Fruit fly (Drosophila melanogaster) whole organism, embryonic: ENCODE data around the gene CG5056.

Source experiments
- Antp ChIP-seq: fragments of 200-800 bp; sonication (Bioruptor generic); optimal IDR thresholded peaks from 3 replicates; lab custom pipeline; 2016; ENCODE audit warnings: missing biosample characterization, missing genetic modification characterization
- CG10321 ChIP-seq: fragments of 200-800 bp; sonication (Bioruptor generic); IDR thresholded peaks from 2 replicates; pipeline ENCODE4 v1.3.6; 2022; ENCODE audit warnings: missing biosample characterization, missing genetic modification characterization
- CG10431 ChIP-seq: fragments of 200-800 bp; sonication (Bioruptor generic); optimal IDR thresholded peaks from 3 replicates; lab custom pipeline; 2018; ENCODE audit warnings: missing biosample characterization, mild to moderate bottlenecking, missing genetic modification characterization
- CG10462 ChIP-seq: fragments of 200-800 bp; sonication (Bioruptor generic); optimal IDR thresholded peaks from 2 replicates; lab custom pipeline; 2016; ENCODE audit warnings: missing biosample characterization, missing genetic modification characterization
- CG11093 ChIP-seq: fragments of 200-800 bp; sonication (Bioruptor generic); IDR thresholded peaks from 3 replicates; pipeline ENCODE4 v1.3.6; 2022; ENCODE audit warnings: missing biosample characterization, missing genetic modification characterization
- CG11695 ChIP-seq: fragments of 200-800 bp; sonication (Bioruptor generic); IDR thresholded peaks from 3 replicates; pipeline ENCODE4 v1.3.6; 2022; ENCODE audit warnings: missing biosample characterization, missing genetic modification characterization
- CG12155 ChIP-seq: fragments of 200-800 bp; sonication (Bioruptor generic); optimal IDR thresholded peaks from 3 replicates; lab custom pipeline; 2016; ENCODE audit warnings: missing biosample characterization, missing genetic modification characterization
- CG13775 ChIP-seq: fragments of 200-800 bp; sonication (Bioruptor generic); optimal IDR thresholded peaks from 3 replicates; lab custom pipeline; 2017; ENCODE audit warnings: missing biosample characterization, mild to moderate bottlenecking, missing genetic modification characterization
- CG15011 ChIP-seq: fragments of 200-800 bp; sonication (Bioruptor generic); optimal IDR thresholded peaks from 3 replicates; lab custom pipeline; 2018; ENCODE audit warnings: missing biosample characterization, mild to moderate bottlenecking, missing genetic modification characterization
- CG16815 ChIP-seq: fragments of 200-800 bp; sonication (Bioruptor generic); optimal IDR thresholded peaks from 3 replicates; lab custom pipeline; 2017; ENCODE audit warnings: missing biosample characterization, mild to moderate bottlenecking, missing genetic modification characterization
- CG17612 ChIP-seq: fragments of 200-800 bp; sonication (Bioruptor generic); IDR thresholded peaks from 2 replicates; pipeline ENCODE4 v1.3.6; 2022; ENCODE audit warnings: missing biosample characterization, missing genetic modification characterization
- CG17802 ChIP-seq: fragments of 200-800 bp; sonication (Bioruptor generic); optimal IDR thresholded peaks from 2 replicates; lab custom pipeline; 2018; ENCODE audit warnings: missing biosample characterization, mild to moderate bottlenecking, missing genetic modification characterization, moderate library complexity
- CG17829 ChIP-seq: fragments of 200-800 bp; optimal IDR thresholded peaks from 2 replicates; lab custom pipeline; 2019; ENCODE audit warnings: missing biosample characterization, mild to moderate bottlenecking, missing genetic modification characterization, moderate library complexity
- CG18764 ChIP-seq: fragments of 200-800 bp; sonication (Bioruptor generic); optimal IDR thresholded peaks from 3 replicates; lab custom pipeline; 2016; ENCODE audit warnings: missing biosample characterization, missing genetic modification characterization
- CG2875 ChIP-seq: fragments of 200-800 bp; sonication (Bioruptor generic); optimal IDR thresholded peaks from 2 replicates; lab custom pipeline; 2017; ENCODE audit warnings: missing biosample characterization, mild to moderate bottlenecking, missing genetic modification characterization, missing genetic modification reagents
- CG31224 ChIP-seq: fragments of 200-800 bp; sonication (Bioruptor generic); IDR thresholded peaks from 2 replicates; pipeline ENCODE4 v1.3.6; 2022; ENCODE audit warnings: missing biosample characterization, missing genetic modification characterization
- CG31388 ChIP-seq: fragments of 200-800 bp; sonication (Bioruptor generic); optimal IDR thresholded peaks from 2 replicates; lab custom pipeline; 2016; ENCODE audit warnings: missing biosample characterization, missing genetic modification characterization
- CG4424 ChIP-seq: fragments of 200-800 bp; sonication (Bioruptor generic); optimal IDR thresholded peaks from 3 replicates; lab custom pipeline; 2016; ENCODE audit warnings: missing biosample characterization, missing genetic modification characterization
- CG5245 ChIP-seq: fragments of 200-800 bp; sonication (Bioruptor generic); optimal IDR thresholded peaks from 3 replicates; lab custom pipeline; 2016; ENCODE audit warnings: missing biosample characterization, missing genetic modification characterization
- CG6175 ChIP-seq: fragments of 200-800 bp; sonication (Bioruptor generic); IDR thresholded peaks from 3 replicates; pipeline ENCODE4 v1.3.6; 2022; ENCODE audit warnings: missing biosample characterization, missing genetic modification characterization
- CG7745 ChIP-seq: fragments of 200-800 bp; sonication (Bioruptor generic); optimal IDR thresholded peaks from 2 replicates; lab custom pipeline; 2018; ENCODE audit warnings: missing biosample characterization, mild to moderate bottlenecking, missing genetic modification characterization, moderate library complexity
- CG8388 ChIP-seq: fragments of 200-800 bp; sonication (Bioruptor generic); optimal IDR thresholded peaks from 2 replicates; lab custom pipeline; 2019; ENCODE audit warnings: missing biosample characterization, mild to moderate bottlenecking, missing genetic modification characterization, moderate library complexity
- CG9876 ChIP-seq: fragments of 200-800 bp; sonication (Bioruptor generic); optimal IDR thresholded peaks from 2 replicates; lab custom pipeline; 2016; ENCODE audit warnings: missing biosample characterization, missing genetic modification characterization
- Dek ChIP-seq: fragments of 200-800 bp; sonication (Bioruptor generic); optimal IDR thresholded peaks from 3 replicates; lab custom pipeline; 2019; ENCODE audit warnings: missing biosample characterization, mild to moderate bottlenecking, missing genetic modification characterization, moderate library complexity
- E2f1 ChIP-seq: fragments of 200-800 bp; sonication (Bioruptor generic); IDR thresholded peaks from 2 replicates; pipeline ENCODE4 v1.3.6; 2022; ENCODE audit warnings: missing biosample characterization, missing genetic modification characterization
- GATAe ChIP-seq: fragments of 200-800 bp; sonication (Bioruptor generic); conservative IDR thresholded peaks from 2 replicates; pipeline ENCODE4 v1.3.6; 2022; ENCODE audit warnings: missing biosample characterization, missing genetic modification characterization
- H15 ChIP-seq: fragments of 200-800 bp; sonication (Bioruptor generic); IDR thresholded peaks from 3 replicates; pipeline ENCODE4 v1.3.6; 2022; ENCODE audit warnings: missing biosample characterization, missing genetic modification characterization
- Hmr ChIP-seq: fragments of 200-800 bp; sonication (Bioruptor generic); optimal IDR thresholded peaks from 3 replicates; lab custom pipeline; 2017; ENCODE audit warnings: mild to moderate bottlenecking, missing biosample characterization, missing genetic modification reagents, missing genetic modification characterization
- Lim3 ChIP-seq: fragments of 200-800 bp; sonication (Bioruptor generic); IDR thresholded peaks from 2 replicates; pipeline ENCODE4 v1.3.6; 2022; ENCODE audit warnings: missing biosample characterization, missing genetic modification characterization
- MBD-R2 ChIP-seq: fragments of 200-800 bp; sonication (Bioruptor generic); IDR thresholded peaks from 2 replicates; pipeline ENCODE4 v1.3.6; 2022; ENCODE audit warnings: missing biosample characterization, missing genetic modification characterization
- NK7.1 ChIP-seq: fragments of 200-800 bp; sonication (Bioruptor generic); optimal IDR thresholded peaks from 3 replicates; lab custom pipeline; 2016; ENCODE audit warnings: missing biosample characterization, missing genetic modification characterization
- Scr ChIP-seq: fragments of 200-800 bp; sonication (Bioruptor generic); IDR thresholded peaks from 2 replicates; pipeline ENCODE4 v1.3.6; 2022; ENCODE audit warnings: missing biosample characterization, missing genetic modification characterization; ENCODE audit not compliant: partially characterized antibody
- Taf1 ChIP-seq: fragments of 200-800 bp; sonication (Bioruptor generic); IDR thresholded peaks from 2 replicates; pipeline ENCODE4 v1.3.6; 2022; ENCODE audit warnings: missing biosample characterization, missing genetic modification characterization
- ase ChIP-seq: fragments of 200-800 bp; sonication (Bioruptor generic); IDR thresholded peaks from 3 replicates; pipeline ENCODE4 v1.3.6; 2022; ENCODE audit warnings: missing biosample characterization, missing genetic modification characterization
- ato ChIP-seq: fragments of 200-800 bp; sonication (Bioruptor generic); IDR thresholded peaks from 2 replicates; pipeline ENCODE4 v1.3.6; 2022; ENCODE audit warnings: missing biosample characterization, missing genetic modification characterization; ENCODE audit not compliant: partially characterized antibody
- bigmax ChIP-seq: fragments of 200-800 bp; sonication (Bioruptor generic); optimal IDR thresholded peaks from 2 replicates; lab custom pipeline; 2018; ENCODE audit warnings: missing biosample characterization, mild to moderate bottlenecking, missing genetic modification characterization
- cwo ChIP-seq: fragments of 200-800 bp; sonication (Bioruptor generic); optimal IDR thresholded peaks from 3 replicates; lab custom pipeline; 2017; ENCODE audit warnings: missing biosample characterization, missing genetic modification characterization, mild to moderate bottlenecking, moderate library complexity, missing genetic modification reagents
- hbn ChIP-seq: fragments of 200-800 bp; sonication (Bioruptor generic); IDR thresholded peaks from 2 replicates; pipeline ENCODE4 v1.3.6; 2022; ENCODE audit warnings: missing biosample characterization, missing genetic modification characterization; ENCODE audit not compliant: partially characterized antibody
- insv ChIP-seq, 2 experiments: fragments of 200-800 bp; sonication (Bioruptor generic); optimal IDR thresholded peaks; 3 replicates each; lab custom pipeline; 2016 to 2018; ENCODE audit warnings: missing biosample characterization in 2 of 2, missing genetic modification characterization in 2 of 2
- kni ChIP-seq: fragments of 200-800 bp; sonication (Bioruptor generic); optimal IDR thresholded peaks from 3 replicates; lab custom pipeline; 2017; ENCODE audit warnings: mild to moderate bottlenecking, missing biosample characterization, missing genetic modification reagents, missing genetic modification characterization
- lola ChIP-seq, 3 experiments: fragments of >200 bp in 2 of 3; fragments of 200-800 bp in 1 of 3; sonication (Bioruptor generic) in 1 of 3; optimal IDR thresholded peaks; 2 replicates each; lab custom pipeline; 2017 to 2019; ENCODE audit warnings: missing biosample characterization in 3 of 3, missing genetic modification characterization in 3 of 3, mild to moderate bottlenecking in 1 of 3, moderate library complexity in 1 of 3
- mld ChIP-seq: fragments of 200-800 bp; sonication (Bioruptor generic); IDR thresholded peaks from 3 replicates; pipeline ENCODE4 v1.3.6; 2022; ENCODE audit warnings: missing biosample characterization, missing genetic modification characterization; ENCODE audit not compliant: partially characterized antibody
- nerfin-1 ChIP-seq: fragments of 200-800 bp; sonication (Bioruptor generic); optimal IDR thresholded peaks from 3 replicates; lab custom pipeline; 2019; ENCODE audit warnings: missing biosample characterization, mild to moderate bottlenecking, missing genetic modification characterization, moderate library complexity
- nerfin-2 ChIP-seq: fragments of 200-800 bp; sonication (Bioruptor generic); IDR thresholded peaks from 2 replicates; pipeline ENCODE4 v1.3.6; 2022; ENCODE audit warnings: missing biosample characterization, missing genetic modification characterization; ENCODE audit not compliant: partially characterized antibody
- ro ChIP-seq: fragments of 200-800 bp; sonication (Bioruptor generic); IDR thresholded peaks from 2 replicates; pipeline ENCODE4 v1.3.6; 2022; ENCODE audit warnings: missing biosample characterization, missing genetic modification characterization
- run ChIP-seq: fragments of 200-800 bp; sonication (Bioruptor generic); optimal IDR thresholded peaks from 3 replicates; lab custom pipeline; 2018; ENCODE audit warnings: missing biosample characterization, mild to moderate bottlenecking, missing genetic modification characterization
- schlank ChIP-seq: fragments of 200-800 bp; sonication (Bioruptor generic); optimal IDR thresholded peaks from 2 replicates; lab custom pipeline; 2018; ENCODE audit warnings: missing biosample characterization, mild to moderate bottlenecking, missing genetic modification characterization
- tap ChIP-seq: fragments of 200-800 bp; optimal IDR thresholded peaks from 3 replicates; lab custom pipeline; 2019; ENCODE audit warnings: missing biosample characterization, mild to moderate bottlenecking, missing genetic modification characterization, moderate library complexity
- unc-4 ChIP-seq: fragments of 200-800 bp; sonication (Bioruptor generic); IDR thresholded peaks from 2 replicates; pipeline ENCODE4 v1.3.6; 2022; ENCODE audit warnings: missing biosample characterization, missing genetic modification characterization; ENCODE audit not compliant: partially characterized antibody
- zfh2 ChIP-seq: fragments of 200-800 bp; sonication (Bioruptor generic); optimal IDR thresholded peaks from 2 replicates; lab custom pipeline; 2016; ENCODE audit warnings: missing biosample characterization, missing genetic modification characterization

The CG5056 gene

dm6 chr2L:10339212-10339721 is 27.2 kb upstream of the CG5056 start, which contains the start of gene SamDC (continued):
- peak; percentile 35 for TF ChIP-seq schlank (tag; lab: Kevin White, UChicago)
- TF ChIP-seq insv (GFP tag; optimal IDR thresholded peaks at IDR 0.05; lab: Kevin White, UChicago) = peak in 1 of 2 experiments; percentile 31
- TF ChIP-seq unc-4 (GFP tag; lab: Robert Waterston, UW) = peak; percentile 77
- TF ChIP-seq CG18764 (GFP tag; lab: Kevin White, UChicago) = peak; percentile 5
- TF ChIP-seq CG15011 (GFP tag; lab: Kevin White, UChicago) = no peak
- no peak for TF ChIP-seq CG4424 (GFP tag; lab: Kevin White, UChicago)
- peak; percentile 79 for TF ChIP-seq ato (GFP tag; lab: Robert Waterston, UW)
- no peak for TF ChIP-seq H15 (GFP tag; lab: Robert Waterston, UW)
- peak; percentile 78 for TF ChIP-seq MBD-R2 (GFP tag; lab: Robert Waterston, UW)
- no peak for TF ChIP-seq cwo (GFP tag; lab: Kevin White, UChicago)
- no peak for TF ChIP-seq GATAe (GFP tag; lab: Robert Waterston, UW)
- TF ChIP-seq E2f1 (GFP tag; lab: Robert Waterston, UW) = no peak
- TF ChIP-seq CG11093 (GFP tag; lab: Robert Waterston, UW) = no peak
- TF ChIP-seq zfh2 (GFP tag; lab: Kevin White, UChicago) = peak; percentile 27
- no peak for TF ChIP-seq ase
- no peak for TF ChIP-seq nerfin-1
- TF ChIP-seq mld (GFP tag; lab: Robert Waterston, UW) = peak; percentile 85
- TF ChIP-seq Hmr (GFP tag; lab: Kevin White, UChicago) = peak; percentile 75
- peak; percentile 68 for TF ChIP-seq Dek
- TF ChIP-seq CG17802 (tag; lab: Kevin White, UChicago) = peak; percentile 91
- no peak for TF ChIP-seq kni (GFP tag; lab: Kevin White, UChicago)
- TF ChIP-seq Scr (GFP tag; lab: Robert Waterston, UW) = peak; percentile 85
- TF ChIP-seq CG10431 (GFP tag; lab: Kevin White, UChicago) = no peak
- peak; percentile 54 for TF ChIP-seq CG7745 (tag; lab: Kevin White, UChicago)
- TF ChIP-seq CG31224 (GFP tag; lab: Robert Waterston, UW) = no peak
- TF ChIP-seq CG11695 (GFP tag; lab: Robert Waterston, UW) = 0 out of 3 replicates have a peak, but pooled peaks have one; percentile 39
- TF ChIP-seq CG5245 (GFP tag; lab: Kevin White, UChicago) = peak; percentile 14
- TF ChIP-seq Taf1 (GFP tag; lab: Robert Waterston, UW) = 0 out of 2 replicates have a peak, but pooled peaks have one; percentile 15
- TF ChIP-seq Antp (GFP tag; lab: Kevin White, UChicago) = peak; percentile 43
- TF ChIP-seq bigmax = peak; percentile 46
- TF ChIP-seq CG10321 (GFP tag; lab: Robert Waterston, UW) = no peak
- no peak for TF ChIP-seq Lim3 (GFP tag; lab: Robert Waterston, UW)
- TF ChIP-seq CG17829 (tag; lab: Kevin White, UChicago) = peak; percentile 37
- TF ChIP-seq CG6175 (GFP tag; lab: Robert Waterston, UW) = no peak
- peak; percentile 54 for TF ChIP-seq hbn
- TF ChIP-seq ro (GFP tag; lab: Robert Waterston, UW) = no peak
- TF ChIP-seq run (tag; lab: Kevin White, UChicago) = no peak
- TF ChIP-seq CG8388 (GFP tag; lab: Kevin White, UChicago) = peak; percentile 99
- peak; percentile 27 for TF ChIP-seq CG12155 (GFP tag; lab: Kevin White, UChicago)
- TF ChIP-seq CG16815 (GFP tag; lab: Kevin White, UChicago) = peak; percentile 7
- no peak for TF ChIP-seq tap (tag; lab: Kevin White, UChicago)
- TF ChIP-seq CG13775 (GFP tag; lab: Kevin White, UChicago) = peak; percentile 45
- TF ChIP-seq CG10462 (GFP tag; lab: Kevin White, UChicago) = no peak
- TF ChIP-seq CG2875 (GFP tag; lab: Kevin White, UChicago) = no peak
- TF ChIP-seq CG17612 (GFP tag; lab: Robert Waterston, UW) = no peak
- peak; percentile 27 for TF ChIP-seq NK7.1 (GFP tag; lab: Kevin White, UChicago)
- no peak for TF ChIP-seq CG31388 (GFP tag; lab: Kevin White, UChicago)
- no peak for TF ChIP-seq CG9876 (GFP tag; lab: Kevin White, UChicago)
- peak in 2 of 3 experiments; percentile 24 to 98 for TF ChIP-seq lola (GFP tag; optimal IDR thresholded peaks at IDR 0.05; lab: Kevin White, UChicago)
- peak; percentile 59; the same call in 1 of the 2 replicates for TF ChIP-seq nerfin-2
